Fruit fly (Drosophila melanogaster): ENCODE data around the gene CG46320.

The CG46320 gene

dm6 chr3L:5764922-5765843 lies 101.3 kb downstream of the CG46320 start, which contains the start of gene CG10576 (continued):
- no peak for TF ChIP-seq cg (GFP tag; optimal IDR thresholded peaks at IDR 0.05)
- no peak for TF ChIP-seq Optix (GFP tag; IDR thresholded peaks at IDR 0.05)
- TF ChIP-seq zen2 (GFP tag; IDR thresholded peaks at IDR 0.05; ENCODE audit: partially characterized antibody) = no peak
- TF ChIP-seq Abd-B (GFP tag; optimal IDR thresholded peaks at IDR 0.05) = no peak
- peak; percentile 68 for TF ChIP-seq nmo (GFP tag; optimal IDR thresholded peaks at IDR 0.05)
- no peak for TF ChIP-seq CG12769 (tag; optimal IDR thresholded peaks at IDR 0.05)
- no peak for TF ChIP-seq tio (GFP tag; optimal IDR thresholded peaks at IDR 0.05)
- no peak for TF ChIP-seq CG7928 (GFP tag; optimal IDR thresholded peaks at IDR 0.05)
- TF ChIP-seq CG7963 (GFP tag; IDR thresholded peaks at IDR 0.05; ENCODE audit: partially characterized antibody) = no peak
- peak; percentile 58 for TF ChIP-seq CG10267 (tag; optimal IDR thresholded peaks at IDR 0.05)
- no peak for TF ChIP-seq CG10431 (GFP tag; optimal IDR thresholded peaks at IDR 0.05)
- no peak for TF ChIP-seq Dbx (GFP tag; IDR thresholded peaks at IDR 0.05)
- no peak for TF ChIP-seq zf30C (GFP tag; optimal IDR thresholded peaks at IDR 0.05)
- TF ChIP-seq CG31365 (tag; optimal IDR thresholded peaks at IDR 0.05) = no peak
- TF ChIP-seq sd (tag; optimal IDR thresholded peaks at IDR 0.05) = no peak
- TF ChIP-seq mld (GFP tag; IDR thresholded peaks at IDR 0.05; ENCODE audit: partially characterized antibody) = no peak
- TF ChIP-seq Mes4 (GFP tag; optimal IDR thresholded peaks at IDR 0.05) = no peak
- TF ChIP-seq bowl (GFP tag; IDR thresholded peaks at IDR 0.05) = no peak
- peak; percentile 80 for TF ChIP-seq E2f2 (GFP tag; IDR thresholded peaks at IDR 0.05)
- TF ChIP-seq CG1647 (GFP tag; optimal IDR thresholded peaks at IDR 0.05) = no peak
- TF ChIP-seq CG11723 (GFP tag; optimal IDR thresholded peaks at IDR 0.05) = no peak

- TF ChIP-seq CG12659 (GFP tag; optimal IDR thresholded peaks at IDR 0.05) = peak; percentile 21
- no peak for TF ChIP-seq run (tag; optimal IDR thresholded peaks at IDR 0.05)
- no peak for TF ChIP-seq dati (GFP tag; IDR thresholded peaks at IDR 0.05)
- no peak for TF ChIP-seq gsb-n (tag; optimal IDR thresholded peaks at IDR 0.05)
- TF ChIP-seq HLH4C (GFP tag; IDR thresholded peaks at IDR 0.05; ENCODE audit: partially characterized antibody) = no peak
- TF ChIP-seq ham (GFP tag; IDR thresholded peaks at IDR 0.05) = no peak
- TF ChIP-seq Gug (GFP tag; IDR thresholded peaks at IDR 0.05) = no peak
- TF ChIP-seq mld (GFP tag; IDR thresholded peaks at IDR 0.05; ENCODE audit: partially characterized antibody) = 0 out of 3 replicates have a peak, but pooled peaks have one; percentile 42
- TF ChIP-seq kni (GFP tag; optimal IDR thresholded peaks at IDR 0.05) = no peak
- TF ChIP-seq MBD-R2 (GFP tag; IDR thresholded peaks at IDR 0.05) = 0 out of 2 replicates have a peak, but pooled peaks have one; percentile 3
- no peak for TF ChIP-seq her (GFP tag; optimal IDR thresholded peaks at IDR 0.05)
- no peak for TF ChIP-seq pum (GFP tag; optimal IDR thresholded peaks at IDR 0.05)
- no peak for TF ChIP-seq rib (GFP tag; IDR thresholded peaks at IDR 0.05)
- TF ChIP-seq CG34422 (GFP tag; IDR thresholded peaks at IDR 0.05) = no peak
- peak; percentile 60 for TF ChIP-seq MESR4 (GFP tag; optimal IDR thresholded peaks at IDR 0.05)
- TF ChIP-seq CG15514 (GFP tag; optimal IDR thresholded peaks at IDR 0.05) = no peak
- TF ChIP-seq CG11695 (GFP tag; IDR thresholded peaks at IDR 0.05) = no peak
- TF ChIP-seq hbn (GFP tag; IDR thresholded peaks at IDR 0.05; ENCODE audit: partially characterized antibody) = 0 out of 2 replicates have a peak, but pooled peaks have one; percentile 9
- TF ChIP-seq CG4617 (GFP tag; optimal IDR thresholded peaks at IDR 0.05; ENCODE audit: borderline replicate concordance) = peak; percentile 15
- no peak for TF ChIP-seq CG4854 (GFP tag; optimal IDR thresholded peaks at IDR 0.05)
- no peak for TF ChIP-seq CG5180 (GFP tag; optimal IDR thresholded peaks at IDR 0.05)
- TF ChIP-seq ERR (GFP tag; optimal IDR thresholded peaks at IDR 0.05) = no peak
- TF ChIP-seq CG16813 (GFP tag; IDR thresholded peaks at IDR 0.05; ENCODE audit: partially characterized antibody) = no peak
Observed at dm6 chr3L:5765844-5766200, 101.9 kb downstream of the CG46320 start, which contains the start of gene Txl. Gene Txl (plus strand): TSS chr3L:5765846.
